Worm (Caenorhabditis elegans) whole organism, mixed stage, embryonic: Measurements from ENCODE around the gene memi-2.

Source experiments
- lsy-2 ChIP-seq: fragments of 150-350 bp; optimal IDR thresholded peaks from 2 replicates; lab custom pipeline; 2014; ENCODE audit warnings: missing biosample characterization, missing genetic modification characterization
- nhr-2 ChIP-seq: fragments of 150-350 bp; optimal IDR thresholded peaks from 2 replicates; lab custom pipeline; 2014; ENCODE audit warnings: missing biosample characterization, missing genetic modification characterization
- snpc-4 ChIP-seq: fragments of 150-350 bp; optimal IDR thresholded peaks from 2 replicates; lab custom pipeline; 2014; ENCODE audit warnings: missing biosample characterization, missing genetic modification characterization
- unc-120 ChIP-seq: sonication (generic microtip); optimal IDR thresholded peaks from 2 replicates; lab custom pipeline; 2017; ENCODE audit warnings: missing genetic modification characterization, missing compliant biosample characterization; ENCODE audit not compliant: poor library complexity, severe bottlenecking
- unc-62 ChIP-seq: fragments of 150-350 bp; optimal IDR thresholded peaks from 2 replicates; lab custom pipeline; 2014; ENCODE audit warnings: missing biosample characterization, missing genetic modification reagents, missing genetic modification characterization

DNA sequence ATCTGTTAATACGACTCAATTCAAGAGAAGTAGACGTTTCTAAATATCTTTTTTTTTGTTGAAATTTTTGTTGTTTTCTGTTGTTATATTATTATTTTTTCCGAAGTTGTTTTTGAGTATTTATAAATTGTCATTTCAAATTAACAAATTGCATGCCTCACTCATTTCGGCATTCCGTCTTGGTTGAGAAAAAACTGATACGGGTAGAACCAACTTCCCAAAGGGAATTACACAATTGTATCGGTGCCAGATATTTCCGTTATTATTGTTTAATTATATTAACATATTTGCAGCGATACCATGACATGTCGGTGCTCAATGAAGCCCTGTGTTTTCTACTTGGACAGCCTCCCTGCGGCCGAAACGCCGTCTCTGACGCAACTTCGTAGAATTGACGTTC lies 28.9 kb upstream of the memi-2 start, which contains the start of gene K09B11.4:
- no peak for TF ChIP-seq snpc-4 (tag; lab: Kevin White, UChicago)
- TF ChIP-seq unc-120 (tag; lab: Kevin White, UChicago) = no peak
- TF ChIP-seq nhr-2 = no peak
- TF ChIP-seq lsy-2 = no peak
- TF ChIP-seq unc-62 = no peak
